Fruit fly (Drosophila melanogaster): ENCODE data around the gene HipHop.
A peak's percentile ranks its signal among the peaks of the same experiment; 100 is the strongest.

Gene HipHop

DNA sequence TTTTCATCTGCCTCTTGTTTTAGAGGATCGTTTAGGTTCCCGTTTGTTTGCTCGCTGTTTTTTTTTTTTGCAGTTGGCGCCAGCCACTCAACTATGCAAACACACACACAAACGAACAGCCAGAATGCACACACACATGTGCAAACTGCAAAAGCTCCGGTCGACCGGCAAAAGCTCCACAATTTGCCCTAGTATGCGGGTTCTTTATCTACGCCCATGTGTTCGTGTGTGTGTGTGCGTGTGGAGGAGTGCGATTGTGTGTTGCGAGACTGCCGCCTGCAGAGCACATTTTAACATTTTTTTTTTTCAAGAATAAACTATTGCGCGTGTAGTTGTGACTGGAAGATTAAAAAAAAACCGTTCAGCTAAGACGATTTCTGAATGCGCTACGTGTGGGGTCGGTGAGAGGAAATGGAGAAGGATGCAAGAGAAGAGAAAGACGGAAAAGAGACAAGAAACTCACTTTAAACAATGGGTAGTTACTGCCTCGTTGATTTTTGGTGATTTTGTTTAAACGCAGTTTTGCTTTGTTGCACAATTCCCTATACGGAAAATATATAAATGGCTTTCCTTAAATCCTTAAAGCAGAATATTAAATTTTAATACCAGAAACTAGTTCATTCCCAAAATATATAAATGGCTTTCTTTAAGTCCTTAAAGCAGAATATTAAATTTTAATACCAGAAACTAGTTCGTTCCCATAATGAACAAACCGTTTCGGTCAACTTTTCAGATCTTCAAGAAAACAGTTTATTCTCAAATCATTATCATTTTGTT lies 29.6 kb upstream of the HipHop start:
- TF ChIP-seq Hnf4 (GFP tag; optimal IDR thresholded peaks at IDR 0.05) (no peak), h (GFP tag; optimal IDR thresholded peaks at IDR 0.05) (peak; percentile 24), psq (GFP tag; optimal IDR thresholded peaks at IDR 0.05) (peak; percentile 5), CrebA (GFP tag; optimal IDR thresholded peaks at IDR 0.05; ENCODE audit: borderline replicate concordance) (peak; percentile 15)

dm6 chr3L:18792009-18792339 lies 29.0 kb upstream of the HipHop start:
- no peak for TF ChIP-seq usp (GFP tag; optimal IDR thresholded peaks at IDR 0.05)
- no peak for TF ChIP-seq h (GFP tag; optimal IDR thresholded peaks at IDR 0.05)

DNA sequence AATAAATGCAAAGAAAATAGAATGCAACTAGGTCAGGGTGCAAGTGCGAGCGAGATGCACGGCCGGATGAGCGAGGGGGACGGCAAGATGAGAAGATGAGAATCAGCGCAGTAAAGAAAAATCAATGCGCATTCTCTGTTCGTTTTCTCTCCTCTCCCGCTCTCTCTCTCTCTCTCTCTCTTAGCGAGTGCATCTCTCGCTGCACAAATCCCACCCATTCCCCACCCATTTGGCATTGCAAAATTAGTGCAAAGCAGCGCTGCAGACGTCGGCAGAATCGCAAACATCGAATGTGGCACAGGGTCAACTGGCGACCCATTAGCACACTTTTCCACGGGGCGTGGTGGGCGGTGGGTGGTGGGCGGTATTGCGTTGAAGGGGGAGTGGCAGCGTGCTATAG lies 28.1 kb upstream of the HipHop start:
- TF ChIP-seq Hr78 (GFP tag; optimal IDR thresholded peaks at IDR 0.05), result no peak
- TF ChIP-seq woc (GFP tag; optimal IDR thresholded peaks at IDR 0.05), result no peak

DNA sequence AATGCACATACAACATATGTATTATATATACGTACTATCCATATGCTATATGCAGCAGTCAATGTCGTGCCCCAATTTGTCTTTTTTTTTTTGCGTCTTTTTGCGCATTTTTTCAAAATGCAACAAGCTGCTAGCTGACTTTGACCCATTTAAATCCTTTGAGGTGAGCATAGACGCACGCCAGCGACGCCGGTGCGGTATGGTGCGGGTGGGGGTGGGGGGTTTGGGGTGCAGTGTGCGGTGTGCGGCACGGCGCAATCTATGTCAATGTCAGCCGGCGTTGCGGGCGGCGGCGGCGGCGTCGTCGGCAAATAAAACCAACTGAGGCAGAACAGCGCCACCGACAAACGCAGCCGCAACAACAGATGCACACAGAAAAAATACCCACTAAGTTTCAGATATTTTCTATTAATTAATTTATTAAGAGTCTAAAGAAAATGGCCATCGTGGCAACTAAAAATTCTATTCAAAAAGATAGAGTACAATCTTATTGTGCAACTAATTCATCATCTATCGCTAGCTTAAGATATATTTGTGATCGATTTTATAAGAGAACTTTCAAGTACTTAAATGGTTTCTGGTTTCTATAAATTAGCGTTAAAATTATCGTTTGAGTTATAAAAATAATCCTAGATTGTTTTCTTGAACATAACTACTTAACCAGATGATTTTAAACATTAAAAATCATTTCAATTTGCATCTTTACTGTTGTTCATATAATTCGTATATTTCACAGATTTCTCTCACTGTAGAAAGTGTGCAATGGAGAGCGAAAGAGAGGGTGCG lies 25.7 kb upstream of the HipHop start:
- TF ChIP-seq OdsH (GFP tag; optimal IDR thresholded peaks at IDR 0.05) (no peak), Dif (GFP tag; optimal IDR thresholded peaks at IDR 0.05; ENCODE audit: partially characterized antibody) (no peak), sage (GFP tag; optimal IDR thresholded peaks at IDR 0.05) (no peak), N (GFP tag; optimal IDR thresholded peaks at IDR 0.05) (no peak), Hr78 (GFP tag; optimal IDR thresholded peaks at IDR 0.05) (no peak), Myc (optimal IDR thresholded peaks at IDR 0.05) (no peak), CrebA (GFP tag; optimal IDR thresholded peaks at IDR 0.05; ENCODE audit: borderline replicate concordance) (no peak), dmrt93B (GFP tag; optimal IDR thresholded peaks at IDR 0.05) (no peak), pan (optimal IDR thresholded peaks at IDR 0.05) (no peak), woc (GFP tag; optimal IDR thresholded peaks at IDR 0.05) (no peak)

DNA sequence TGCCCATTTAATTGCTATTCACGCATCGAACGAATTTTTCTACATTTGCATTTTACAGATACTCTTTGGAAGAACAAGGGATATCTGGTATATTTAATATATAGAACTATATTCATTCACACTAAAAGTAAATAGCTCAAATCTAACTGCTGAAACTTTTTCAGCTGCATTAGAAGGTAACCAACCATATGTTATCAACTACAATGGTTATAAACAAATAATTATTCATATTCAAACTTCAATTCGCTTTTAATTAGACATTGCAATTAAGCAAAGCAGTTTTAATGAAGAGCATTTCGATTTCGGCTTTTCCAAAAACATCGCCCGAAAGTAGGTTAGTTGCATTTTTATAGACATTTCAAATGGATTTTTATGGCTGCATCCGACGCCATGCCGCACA lies 24.6 kb upstream of the HipHop start:
- TF ChIP-seq Hnf4 (GFP tag; optimal IDR thresholded peaks at IDR 0.05) (no peak), dmrt93B (GFP tag; optimal IDR thresholded peaks at IDR 0.05) (no peak)

DNA sequence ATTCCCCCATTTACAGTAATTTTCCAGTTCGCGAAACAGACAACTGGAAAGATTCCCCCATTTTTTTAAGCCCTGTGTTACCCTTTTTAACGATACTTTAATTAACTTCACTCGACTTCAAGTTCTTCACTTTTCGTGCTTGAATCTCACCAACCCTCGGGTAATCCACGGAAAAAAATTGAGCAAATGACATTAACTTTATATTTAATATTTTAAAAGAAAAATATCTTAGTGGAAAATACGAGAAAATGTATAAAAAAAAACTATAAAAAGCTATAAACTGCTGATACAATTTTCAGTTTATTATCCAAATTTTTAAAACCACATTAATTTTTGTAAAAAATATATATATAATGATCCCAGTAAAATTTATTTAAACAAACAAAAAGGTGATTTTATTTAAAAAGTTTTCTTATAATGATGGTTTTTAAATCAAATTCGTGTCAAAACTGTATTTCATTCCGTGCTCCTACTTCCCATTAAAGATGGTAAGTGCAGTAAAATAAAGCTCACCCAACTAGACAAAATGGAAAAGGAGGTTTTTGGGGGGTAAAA lies 21.4 kb upstream of the HipHop start:
- TF ChIP-seq Myc (optimal IDR thresholded peaks at IDR 0.05) (no peak), tai (GFP tag; optimal IDR thresholded peaks at IDR 0.05) (no peak), foxo (GFP tag; optimal IDR thresholded peaks at IDR 0.05) (no peak)

DNA sequence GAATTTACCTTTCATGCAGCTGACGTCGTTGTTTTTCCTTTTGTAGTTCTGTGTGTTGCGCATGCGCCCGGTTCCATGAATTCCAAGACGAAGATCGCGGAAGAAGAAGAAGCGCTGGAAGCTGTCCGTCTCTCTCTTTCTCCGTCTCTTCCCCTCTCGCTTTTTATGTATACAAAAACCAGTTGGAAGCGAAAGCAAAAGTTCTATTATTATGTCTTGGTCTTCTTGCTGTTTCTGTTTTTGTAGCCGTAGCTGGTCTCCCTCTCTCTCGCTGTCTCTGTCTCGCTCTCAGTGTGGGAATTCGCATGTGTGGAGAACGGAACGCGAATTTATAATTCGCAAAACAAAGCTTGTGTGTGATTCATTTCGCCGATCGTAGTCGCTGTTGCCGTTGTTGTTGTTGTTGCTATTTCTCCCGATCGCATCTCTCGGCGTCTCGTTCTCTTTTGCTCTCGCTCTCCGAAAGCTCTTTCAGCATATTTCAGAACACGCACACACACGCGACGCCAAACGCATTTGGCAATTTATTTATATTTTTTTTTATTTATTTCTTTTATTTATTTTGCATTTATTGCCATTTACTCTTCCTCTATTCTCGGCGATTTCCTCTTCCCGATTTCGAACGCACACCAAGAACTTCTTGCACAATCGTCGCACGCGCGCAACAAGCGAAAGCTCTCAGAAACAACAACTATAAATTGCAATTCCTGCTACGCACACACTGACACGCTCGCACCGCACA lies 20.7 kb upstream of the HipHop start:
- TF ChIP-seq Vsx2 (GFP tag; optimal IDR thresholded peaks at IDR 0.05; ENCODE audit: partially characterized antibody) (peak; percentile 68), ey (GFP tag; optimal IDR thresholded peaks at IDR 0.05) (no peak), sage (GFP tag; optimal IDR thresholded peaks at IDR 0.05) (peak; percentile 66), lola (GFP tag; optimal IDR thresholded peaks at IDR 0.05) (no peak), Rel (GFP tag; optimal IDR thresholded peaks at IDR 0.05) (peak; percentile 48), Rel (tag; optimal IDR thresholded peaks at IDR 0.05) (no peak), rgr (GFP tag; optimal IDR thresholded peaks at IDR 0.05) (no peak), psq (GFP tag; optimal IDR thresholded peaks at IDR 0.05) (peak; percentile 64), brk (GFP tag; optimal IDR thresholded peaks at IDR 0.05) (peak; percentile 22), Dif (GFP tag; optimal IDR thresholded peaks at IDR 0.05; ENCODE audit: partially characterized antibody) (peak; percentile 0), h (GFP tag; optimal IDR thresholded peaks at IDR 0.05) (no peak), br (GFP tag; optimal IDR thresholded peaks at IDR 0.05) (no peak), CG32264 (GFP tag; optimal IDR thresholded peaks at IDR 0.05) (no peak), Myc (optimal IDR thresholded peaks at IDR 0.05) (no peak), Hr78 (GFP tag; optimal IDR thresholded peaks at IDR 0.05) (no peak), foxo (GFP tag; optimal IDR thresholded peaks at IDR 0.05) (peak in 1 of 2 experiments; percentile 6), Sp1 (GFP tag; optimal IDR thresholded peaks at IDR 0.05) (no peak), OdsH (GFP tag; optimal IDR thresholded peaks at IDR 0.05) (no peak), HLH106 (tag; optimal IDR thresholded peaks at IDR 0.05) (no peak), dl (GFP tag; optimal IDR thresholded peaks at IDR 0.05; ENCODE audit: insufficient read depth in 1 of 2, partially characterized antibody in 2 of 2) (no peak), jim (GFP tag; optimal IDR thresholded peaks at IDR 0.05) (peak; percentile 12), CG9705 (GFP tag; optimal IDR thresholded peaks at IDR 0.05) (no peak), Hnf4 (GFP tag; optimal IDR thresholded peaks at IDR 0.05) (no peak), tai (GFP tag; optimal IDR thresholded peaks at IDR 0.05) (no peak), Jra (GFP tag; optimal IDR thresholded peaks at IDR 0.05) (no peak), Abd-B (GFP tag; optimal IDR thresholded peaks at IDR 0.05) (no peak), woc (GFP tag; optimal IDR thresholded peaks at IDR 0.05) (no peak)

All from whole organism, wandering third instar larva.